Fruit fly (Drosophila melanogaster) whole organism, embryonic: ENCODE data around the gene Fer3.
A peak's percentile ranks its signal among the peaks of the same experiment; 100 is the strongest.

Experiments used
- Antp ChIP-seq: fragments of 200-800 bp; sonication (Bioruptor generic); optimal IDR thresholded peaks from 3 replicates; lab custom pipeline; 2016; ENCODE audit warnings: missing biosample characterization, missing genetic modification characterization
- CG10267 ChIP-seq: fragments of 200-800 bp; sonication (Bioruptor generic); optimal IDR thresholded peaks from 2 replicates; lab custom pipeline; 2018; ENCODE audit warnings: missing biosample characterization, mild to moderate bottlenecking, missing genetic modification characterization, moderate library complexity
- CG10462 ChIP-seq: fragments of 200-800 bp; sonication (Bioruptor generic); optimal IDR thresholded peaks from 2 replicates; lab custom pipeline; 2016; ENCODE audit warnings: missing biosample characterization, missing genetic modification characterization
- CG12104 ChIP-seq: fragments of 200-800 bp; sonication (Bioruptor generic); optimal IDR thresholded peaks from 3 replicates; lab custom pipeline; 2016; ENCODE audit warnings: missing biosample characterization, missing genetic modification characterization
- CG13287 ChIP-seq: fragments of 200-800 bp; sonication (Bioruptor generic); IDR thresholded peaks from 2 replicates; pipeline ENCODE4 v1.3.6; 2022; ENCODE audit warnings: missing biosample characterization, missing genetic modification characterization; ENCODE audit not compliant: partially characterized antibody
- CG13624 ChIP-seq: fragments of 200-800 bp; sonication (Bioruptor generic); optimal IDR thresholded peaks from 2 replicates; lab custom pipeline; 2016; ENCODE audit warnings: missing biosample characterization, missing genetic modification characterization
- CG14441 ChIP-seq: fragments of 200-800 bp; sonication (Bioruptor generic); IDR thresholded peaks from 2 replicates; pipeline ENCODE4 v1.3.6; 2022; ENCODE audit warnings: missing biosample characterization, missing genetic modification characterization
- CG14710 ChIP-seq: fragments of 200-800 bp; sonication (Bioruptor generic); optimal IDR thresholded peaks from 3 replicates; lab custom pipeline; 2019; ENCODE audit warnings: missing biosample characterization, mild to moderate bottlenecking, missing genetic modification characterization, moderate library complexity
- CG15514 ChIP-seq: fragments of 200-800 bp; sonication (Bioruptor generic); optimal IDR thresholded peaks from 3 replicates; lab custom pipeline; 2017; ENCODE audit warnings: missing biosample characterization, missing genetic modification characterization, mild to moderate bottlenecking, moderate library complexity, missing genetic modification reagents
- CG1792 ChIP-seq: fragments of 200-800 bp; sonication (Bioruptor generic); optimal IDR thresholded peaks from 2 replicates; lab custom pipeline; 2016; ENCODE audit warnings: missing biosample characterization, missing genetic modification characterization
- CG2116 ChIP-seq: fragments of 200-800 bp; sonication (Bioruptor generic); optimal IDR thresholded peaks from 3 replicates; lab custom pipeline; 2018; ENCODE audit warnings: missing biosample characterization, mild to moderate bottlenecking, missing genetic modification characterization
- CG2199 ChIP-seq: fragments of 200-800 bp; sonication (Bioruptor generic); IDR thresholded peaks from 3 replicates; pipeline ENCODE4 v1.3.6; 2022; ENCODE audit warnings: missing biosample characterization, missing genetic modification characterization
- CG34376 ChIP-seq: fragments of 200-800 bp; sonication (Bioruptor generic); optimal IDR thresholded peaks from 2 replicates; lab custom pipeline; 2018; ENCODE audit warnings: missing biosample characterization, mild to moderate bottlenecking, missing genetic modification characterization
- CG4360 ChIP-seq: fragments of 200-800 bp; sonication (Bioruptor generic); IDR thresholded peaks from 2 replicates; pipeline ENCODE4 v1.3.6; 2022; ENCODE audit warnings: missing biosample characterization, missing genetic modification characterization
- CG4404 ChIP-seq: fragments of 200-800 bp; sonication (Bioruptor generic); IDR thresholded peaks from 2 replicates; pipeline ENCODE4 v1.3.6; 2022; ENCODE audit warnings: missing biosample characterization, missing genetic modification characterization
- CG9609 ChIP-seq: fragments of 200-800 bp; sonication (Bioruptor generic); optimal IDR thresholded peaks from 3 replicates; lab custom pipeline; 2016; ENCODE audit warnings: missing biosample characterization, missing genetic modification characterization
- CG9797 ChIP-seq: fragments of 200-800 bp; sonication (Bioruptor generic); optimal IDR thresholded peaks from 3 replicates; lab custom pipeline; 2018; ENCODE audit warnings: missing biosample characterization, mild to moderate bottlenecking, missing genetic modification characterization
- CG9932 ChIP-seq: fragments of 200-800 bp; sonication (Bioruptor generic); IDR thresholded peaks from 2 replicates; pipeline ENCODE4 v1.3.6; 2022; ENCODE audit warnings: missing biosample characterization, missing genetic modification characterization
- E2f2 ChIP-seq: fragments of 200-800 bp; sonication (Bioruptor generic); IDR thresholded peaks from 2 replicates; pipeline ENCODE4 v1.3.6; 2022; ENCODE audit warnings: missing biosample characterization, missing genetic modification characterization
- Ets65A ChIP-seq: fragments of 200-800 bp; sonication (Bioruptor generic); peaks from one replicate; lab custom pipeline; 2016; ENCODE audit warnings: missing biosample characterization, missing genetic modification characterization
- Fer3 ChIP-seq: fragments of 200-800 bp; sonication (Bioruptor generic); optimal IDR thresholded peaks from 2 replicates; lab custom pipeline; 2018; ENCODE audit warnings: missing biosample characterization, mild to moderate bottlenecking, missing genetic modification characterization, moderate library complexity
- HLHmδ ChIP-seq: fragments of 200-800 bp; sonication (Bioruptor generic); optimal IDR thresholded peaks from 2 replicates; lab custom pipeline; 2018; ENCODE audit warnings: missing biosample characterization, mild to moderate bottlenecking, missing genetic modification characterization, moderate library complexity
- Hr51 ChIP-seq, 2 experiments: fragments of 200-800 bp; sonication (Bioruptor generic); optimal IDR thresholded peaks; 2 replicates in 1 of 2; 3 replicates in 1 of 2; lab custom pipeline; 2016 to 2018; ENCODE audit warnings: missing biosample characterization in 2 of 2, missing genetic modification characterization in 2 of 2, mild to moderate bottlenecking in 1 of 2, moderate library complexity in 1 of 2
- MBD-R2 ChIP-seq: fragments of 200-800 bp; sonication (Bioruptor generic); IDR thresholded peaks from 2 replicates; pipeline ENCODE4 v1.3.6; 2022; ENCODE audit warnings: missing biosample characterization, missing genetic modification characterization
- Mad ChIP-seq: fragments of 200-800 bp; sonication (Bioruptor generic); optimal IDR thresholded peaks from 2 replicates; lab custom pipeline; 2016; ENCODE audit warnings: missing biosample characterization, missing genetic modification characterization
- Max ChIP-seq: fragments of 200-800 bp; sonication (Bioruptor generic); optimal IDR thresholded peaks from 2 replicates; lab custom pipeline; 2016; ENCODE audit warnings: missing biosample characterization, mild to moderate bottlenecking, missing genetic modification characterization
- Med ChIP-seq: fragments of 200-800 bp; sonication (Bioruptor generic); peaks from one replicate; lab custom pipeline; 2016; ENCODE audit warnings: missing biosample characterization, missing genetic modification characterization, mild to moderate bottlenecking, inconsistent platforms, moderate library complexity
- Myb ChIP-seq: fragments of 200-800 bp; sonication (Bioruptor generic); optimal IDR thresholded peaks from 2 replicates; lab custom pipeline; 2016; ENCODE audit warnings: missing biosample characterization, missing genetic modification characterization
- Opbp ChIP-seq: fragments of 200-800 bp; sonication (Bioruptor generic); IDR thresholded peaks from 3 replicates; pipeline ENCODE4 v1.3.6; 2022; ENCODE audit warnings: missing biosample characterization, missing genetic modification characterization; ENCODE audit not compliant: partially characterized antibody
- Sry-δ ChIP-seq: fragments of 200-800 bp; sonication (Bioruptor generic); optimal IDR thresholded peaks from 2 replicates; lab custom pipeline; 2016; ENCODE audit warnings: missing biosample characterization, missing genetic modification characterization
- Stat92E ChIP-seq, 3 experiments: fragments of >200 bp in 2 of 3; fragments of 200-800 bp in 1 of 3; sonication (Bioruptor generic) in 1 of 3; optimal IDR thresholded peaks; 2 replicates each; lab custom pipeline; 2017 to 2019; ENCODE audit warnings: missing biosample characterization in 3 of 3, missing genetic modification characterization in 3 of 3, mild to moderate bottlenecking in 1 of 3, moderate library complexity in 1 of 3
- Tbp ChIP-seq: fragments of >200 bp; optimal IDR thresholded peaks from 2 replicates; lab custom pipeline; 2018; ENCODE audit warnings: missing biosample characterization, missing genetic modification characterization
- ato ChIP-seq: fragments of 200-800 bp; sonication (Bioruptor generic); IDR thresholded peaks from 2 replicates; pipeline ENCODE4 v1.3.6; 2022; ENCODE audit warnings: missing biosample characterization, missing genetic modification characterization; ENCODE audit not compliant: partially characterized antibody
- bab2 ChIP-seq: fragments of 200-800 bp; sonication (Bioruptor generic); optimal IDR thresholded peaks from 2 replicates; lab custom pipeline; 2016; ENCODE audit warnings: missing biosample characterization, missing genetic modification characterization
- bowl ChIP-seq: fragments of 200-800 bp; sonication (Bioruptor generic); IDR thresholded peaks from 2 replicates; pipeline ENCODE4 v1.3.6; 2022; ENCODE audit warnings: missing biosample characterization, missing genetic modification characterization
- chn ChIP-seq: fragments of 200-800 bp; sonication (Bioruptor generic); optimal IDR thresholded peaks from 2 replicates; lab custom pipeline; 2016; ENCODE audit warnings: missing biosample characterization, missing genetic modification characterization
- croc ChIP-seq: fragments of 200-800 bp; sonication (Bioruptor generic); conservative IDR thresholded peaks from 3 replicates; pipeline ENCODE4 v1.3.6; 2022; ENCODE audit warnings: missing biosample characterization, missing genetic modification characterization
- crp ChIP-seq, 2 experiments: fragments of 200-800 bp; sonication (Bioruptor generic); optimal IDR thresholded peaks; 2 replicates in 1 of 2; 3 replicates in 1 of 2; lab custom pipeline; 2017; ENCODE audit warnings: missing biosample characterization in 2 of 2, missing genetic modification characterization in 2 of 2, mild to moderate bottlenecking in 1 of 2, moderate library complexity in 1 of 2
- dm ChIP-seq: fragments of 200-800 bp; sonication (Bioruptor generic); optimal IDR thresholded peaks from 3 replicates; lab custom pipeline; 2016; ENCODE audit warnings: missing biosample characterization, missing genetic modification characterization
- emc ChIP-seq: fragments of 200-800 bp; sonication (Bioruptor generic); optimal IDR thresholded peaks from 2 replicates; lab custom pipeline; 2016; ENCODE audit warnings: missing biosample characterization, missing genetic modification characterization
- gfzf ChIP-seq: fragments of 200-800 bp; sonication (Bioruptor generic); optimal IDR thresholded peaks from 2 replicates; lab custom pipeline; 2016; ENCODE audit warnings: missing biosample characterization, mild to moderate bottlenecking, missing genetic modification characterization, moderate library complexity
- insv ChIP-seq, 2 experiments: fragments of 200-800 bp; sonication (Bioruptor generic); optimal IDR thresholded peaks; 3 replicates each; lab custom pipeline; 2016 to 2018; ENCODE audit warnings: missing biosample characterization in 2 of 2, missing genetic modification characterization in 2 of 2
- luna ChIP-seq: fragments of 200-800 bp; sonication (Bioruptor generic); optimal IDR thresholded peaks from 2 replicates; lab custom pipeline; 2016; ENCODE audit warnings: missing biosample characterization, missing genetic modification characterization
- onecut ChIP-seq: fragments of 200-800 bp; sonication (Bioruptor generic); IDR thresholded peaks from 2 replicates; pipeline ENCODE4 v1.3.6; 2022; ENCODE audit warnings: missing biosample characterization, missing genetic modification characterization
- phol ChIP-seq: fragments of 200-800 bp; sonication (Bioruptor generic); optimal IDR thresholded peaks from 3 replicates; lab custom pipeline; 2018; ENCODE audit warnings: missing biosample characterization, mild to moderate bottlenecking, missing genetic modification characterization, moderate library complexity
- pros ChIP-seq: fragments of 200-800 bp; sonication (Bioruptor generic); optimal IDR thresholded peaks from 3 replicates; lab custom pipeline; 2019; ENCODE audit warnings: missing biosample characterization, mild to moderate bottlenecking, missing genetic modification characterization, moderate library complexity
- pzg ChIP-seq: fragments of 200-800 bp; sonication (Bioruptor generic); optimal IDR thresholded peaks from 3 replicates; lab custom pipeline; 2018; ENCODE audit warnings: missing biosample characterization, mild to moderate bottlenecking, missing genetic modification characterization, moderate library complexity
- row ChIP-seq: fragments of 200-800 bp; sonication (Bioruptor generic); IDR thresholded peaks from 3 replicates; pipeline ENCODE4 v1.3.6; 2022; ENCODE audit warnings: missing biosample characterization, missing genetic modification characterization
- sim ChIP-seq: fragments of 200-800 bp; sonication (Bioruptor generic); IDR thresholded peaks from 2 replicates; pipeline ENCODE4 v1.3.6; 2022; ENCODE audit warnings: missing biosample characterization, missing genetic modification characterization
- sob ChIP-seq: fragments of 200-800 bp; sonication (Bioruptor generic); IDR thresholded peaks from 2 replicates; pipeline ENCODE4 v1.3.6; 2022; ENCODE audit warnings: missing biosample characterization, missing genetic modification characterization
- unc-4 ChIP-seq: fragments of 200-800 bp; sonication (Bioruptor generic); IDR thresholded peaks from 2 replicates; pipeline ENCODE4 v1.3.6; 2022; ENCODE audit warnings: missing biosample characterization, missing genetic modification characterization; ENCODE audit not compliant: partially characterized antibody

Fer3 gene

DNA sequence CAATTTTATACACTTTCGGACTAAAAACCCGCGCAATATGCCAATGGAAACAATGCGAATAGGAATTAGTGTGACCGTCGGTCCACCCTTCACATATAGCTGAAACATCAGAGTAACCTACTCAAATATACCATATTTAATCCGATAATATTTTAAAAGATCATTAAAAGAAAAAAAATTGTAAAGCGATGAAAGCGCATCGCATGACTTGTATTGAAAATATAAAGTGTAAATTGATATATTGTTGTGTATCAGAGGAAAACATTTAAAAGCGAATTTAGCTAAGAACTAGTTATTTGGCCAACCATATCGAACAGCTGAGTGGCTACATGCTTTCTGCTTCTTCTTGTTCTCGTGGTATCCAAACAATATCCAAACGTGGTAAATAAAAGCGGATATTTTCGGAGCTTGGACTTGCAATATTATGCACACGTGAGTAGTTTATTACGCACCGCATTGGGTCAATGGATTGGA lies 47.7 kb upstream of the Fer3 start, which contains the start of the genes Blm and CG14722:
Blm (minus strand) TSS at position 54 of the 474 bp plus-strand sequence.
CG14722 (plus strand) TSS at position 161 of the 474 bp plus-strand sequence.
- no peak for TF ChIP-seq Hr51 (GFP tag; optimal IDR thresholded peaks at IDR 0.05; lab: Kevin White, UChicago)
- peak; percentile 58 for TF ChIP-seq CG14710 (tag; lab: Kevin White, UChicago)
- no peak for TF ChIP-seq HLHmδ (GFP tag; lab: Kevin White, UChicago)
- TF ChIP-seq Myb (GFP tag; lab: Kevin White, UChicago) = peak; percentile 33
- TF ChIP-seq dm (GFP tag; lab: Kevin White, UChicago) = peak; percentile 83
- TF ChIP-seq pzg = peak; percentile 69
- no peak for TF ChIP-seq chn (GFP tag; lab: Kevin White, UChicago)
- 0 out of 2 replicates have a peak, but pooled peaks have one; percentile 11 for TF ChIP-seq ato (GFP tag; lab: Robert Waterston, UW)
- TF ChIP-seq phol (tag; lab: Kevin White, UChicago) = peak; percentile 55
- peak; percentile 77 for TF ChIP-seq E2f2
- TF ChIP-seq CG13624 = no peak
- peak; percentile 21 for TF ChIP-seq Tbp
- TF ChIP-seq bab2 (GFP tag; lab: Kevin White, UChicago) = no peak
- no peak for TF ChIP-seq Antp (GFP tag; lab: Kevin White, UChicago)
- TF ChIP-seq CG2199 (GFP tag; lab: Robert Waterston, UW) = no peak
- TF ChIP-seq Mad = no peak
- TF ChIP-seq luna (GFP tag; lab: Kevin White, UChicago) = no peak
- peak; percentile 46 to 91 for TF ChIP-seq crp (GFP tag; optimal IDR thresholded peaks at IDR 0.05; lab: Kevin White, UChicago)
- no peak for TF ChIP-seq croc (GFP tag; lab: Robert Waterston, UW)
- TF ChIP-seq row (GFP tag; lab: Robert Waterston, UW) = peak; percentile 71
- TF ChIP-seq CG12104 (GFP tag; lab: Kevin White, UChicago) = no peak
- peak; percentile 91 for TF ChIP-seq CG15514 (GFP tag; lab: Kevin White, UChicago)
- no peak for TF ChIP-seq onecut
- TF ChIP-seq Stat92E (GFP tag; optimal IDR thresholded peaks at IDR 0.05; lab: Kevin White, UChicago) = no peak
- no peak for TF ChIP-seq sob
- TF ChIP-seq CG4360 (GFP tag; lab: Robert Waterston, UW) = no peak
- TF ChIP-seq CG9797 = peak; percentile 75
- peak; percentile 52 for TF ChIP-seq CG10267 (tag; lab: Kevin White, UChicago)
- peak; percentile 64 for TF ChIP-seq Med (GFP tag; lab: Kevin White, UChicago)
- no peak for TF ChIP-seq emc (GFP tag; lab: Kevin White, UChicago)
- no peak for TF ChIP-seq sim (GFP tag; lab: Robert Waterston, UW)
- TF ChIP-seq gfzf (GFP tag; lab: Kevin White, UChicago) = peak; percentile 83
- TF ChIP-seq CG4404 (GFP tag; lab: Robert Waterston, UW) = no peak
- no peak for TF ChIP-seq CG9932 (GFP tag; lab: Robert Waterston, UW)
- TF ChIP-seq unc-4 (GFP tag; lab: Robert Waterston, UW) = peak; percentile 45; the same call in 1 of the 2 replicates
- peak; percentile 55 for TF ChIP-seq CG2116 (GFP tag; lab: Kevin White, UChicago)
- TF ChIP-seq CG1792 (GFP tag; lab: Kevin White, UChicago) = no peak
- TF ChIP-seq Opbp (GFP tag; lab: Robert Waterston, UW) = no peak
- TF ChIP-seq insv (GFP tag; optimal IDR thresholded peaks at IDR 0.05; lab: Kevin White, UChicago) = peak in 1 of 2 experiments; percentile 19
- no peak for TF ChIP-seq CG9609 (GFP tag; lab: Kevin White, UChicago)
- TF ChIP-seq pros (GFP tag; lab: Kevin White, UChicago) = no peak
- TF ChIP-seq CG10462 (GFP tag; lab: Kevin White, UChicago) = no peak
- TF ChIP-seq CG14441 (GFP tag; lab: Robert Waterston, UW) = no peak
- TF ChIP-seq bowl = no peak
- peak; percentile 8 for TF ChIP-seq CG34376 (GFP tag; lab: Kevin White, UChicago)
- TF ChIP-seq Max = peak; percentile 73
- peak; percentile 46 for TF ChIP-seq Ets65A (GFP tag; lab: Kevin White, UChicago)
- no peak for TF ChIP-seq Fer3 (tag; lab: Kevin White, UChicago)
- peak; percentile 47 for TF ChIP-seq CG13287 (GFP tag; lab: Robert Waterston, UW)
- TF ChIP-seq Sry-δ = peak; percentile 43
- peak; percentile 68; the same call in 1 of the 2 replicates for TF ChIP-seq MBD-R2 (GFP tag; lab: Robert Waterston, UW)
